Fruit fly (Drosophila melanogaster) whole organism: ENCODE data around the gene CG2104.

Source experiments
- CG8478 ChIP-seq: fragments of >200 bp; optimal IDR thresholded peaks from 2 replicates; lab custom pipeline; 2018; ENCODE audit warnings: inconsistent platforms
- Dll ChIP-seq: fragments of >200 bp; optimal IDR thresholded peaks from 2 replicates; lab custom pipeline; 2017
- EcR ChIP-seq, 2 experiments: fragments of >200 bp; optimal IDR thresholded peaks; 2 replicates each; lab custom pipeline; 2017; ENCODE audit warnings: missing biosample characterization in 2 of 2, missing genetic modification characterization in 2 of 2, missing genetic modification reagents in 2 of 2
- pan ChIP-seq: fragments of >200 bp; optimal IDR thresholded peaks from 2 replicates; lab custom pipeline; 2017
- psq ChIP-seq: fragments of >200 bp; optimal IDR thresholded peaks from 2 replicates; lab custom pipeline; 2017
- usp ChIP-seq: fragments of >200 bp; optimal IDR thresholded peaks from 2 replicates; lab custom pipeline; 2017; ENCODE audit warnings: missing biosample characterization, missing genetic modification characterization, mixed read lengths

Gene CG2104

dm6 chr3R:5694461-5694860, 1.4 kb upstream of the CG2104 start:
- TF ChIP-seq usp (GFP tag; lab: Kevin White, UChicago) (no peak), CG8478 (lab: Kevin White, UChicago) (no peak), psq (no peak), Dll (lab: Kevin White, UChicago) (no peak), pan (no peak), EcR (GFP tag; optimal IDR thresholded peaks at IDR 0.05; lab: Kevin White, UChicago) (no peak)

- TF ChIP-seq EcR (GFP tag; optimal IDR thresholded peaks at IDR 0.05; lab: Kevin White, UChicago) (no peak), usp (GFP tag; lab: Kevin White, UChicago) (no peak), CG8478 (lab: Kevin White, UChicago) (no peak), pan (no peak), psq (no peak), Dll (lab: Kevin White, UChicago) (no peak)
Measured at dm6 chr3R:5691042-5691441, 2.0 kb downstream of the CG2104 start.

DNA sequence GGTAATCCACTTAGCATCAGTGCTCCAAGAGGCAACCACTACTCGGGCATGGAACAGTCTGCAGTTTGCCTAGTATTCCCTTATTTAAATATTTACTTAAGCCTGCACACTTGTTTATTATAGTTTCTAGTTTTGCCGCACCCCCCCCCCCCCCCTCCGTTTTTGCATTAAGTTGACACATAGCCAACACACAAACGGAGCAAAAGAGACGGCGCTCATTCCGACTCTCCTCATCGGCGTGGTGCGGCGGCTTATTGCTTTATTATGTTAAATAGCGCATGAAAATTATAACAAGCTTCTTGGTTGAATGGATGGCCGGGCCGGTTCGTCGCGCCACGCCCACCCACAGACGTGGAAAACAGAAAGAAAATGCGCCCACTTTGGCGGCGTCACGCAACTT, 3.5 kb downstream of the CG2104 start:
- TF ChIP-seq psq (no peak), CG8478 (lab: Kevin White, UChicago) (no peak), pan (no peak), Dll (lab: Kevin White, UChicago) (no peak), usp (GFP tag; lab: Kevin White, UChicago) (no peak), EcR (GFP tag; optimal IDR thresholded peaks at IDR 0.05; lab: Kevin White, UChicago) (no peak)

DNA sequence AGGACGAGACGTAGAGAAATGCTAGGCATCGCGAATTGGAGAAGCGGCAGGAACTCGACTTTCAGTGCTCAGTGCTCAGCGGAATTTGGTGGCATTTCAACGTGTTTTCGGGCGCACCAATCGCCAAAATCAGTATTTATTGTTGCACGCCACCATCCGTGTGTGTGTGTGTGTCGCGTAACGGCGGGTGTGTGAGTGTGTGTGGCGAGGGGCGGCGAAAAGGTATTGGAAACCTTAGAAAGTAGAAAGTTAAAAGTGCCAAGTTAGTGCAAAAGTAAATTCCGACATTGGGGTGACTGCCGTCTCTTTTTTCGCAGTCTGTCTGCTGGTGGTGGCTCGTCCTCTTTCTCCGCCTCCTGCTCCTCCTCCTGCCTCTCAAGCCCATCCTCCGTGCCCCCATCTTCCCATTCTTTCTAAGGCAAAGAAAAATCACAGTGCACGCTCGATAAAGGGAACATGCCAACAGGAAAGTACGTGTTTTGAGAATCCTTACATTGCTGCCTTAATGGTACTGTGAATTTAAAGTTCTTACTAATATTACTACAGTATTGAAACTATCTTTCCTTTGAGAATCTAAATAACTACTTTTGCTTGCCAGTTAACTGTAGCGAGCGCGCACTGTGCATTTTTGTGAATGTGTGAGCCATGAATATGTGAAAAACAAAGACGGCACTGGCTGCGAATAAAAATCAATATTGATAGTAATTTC, 6.9 kb downstream of the CG2104 start:
- TF ChIP-seq Dll (lab: Kevin White, UChicago) (no peak), usp (GFP tag; lab: Kevin White, UChicago) (no peak), pan (no peak), psq (no peak), CG8478 (lab: Kevin White, UChicago) (no peak), EcR (GFP tag; optimal IDR thresholded peaks at IDR 0.05; lab: Kevin White, UChicago) (no peak)

dm6 chr3R:5685269-5686048, 7.6 kb downstream of the CG2104 start, which contains the start of the genes Rab23 and plx:
Gene Rab23, minus strand, starts transcription at chr3R:5685434.
Gene plx, plus strand, starts transcription at chr3R:5685855.
- no peak for TF ChIP-seq pan
- TF ChIP-seq usp (GFP tag; lab: Kevin White, UChicago), result no peak
- no peak for TF ChIP-seq EcR (GFP tag; optimal IDR thresholded peaks at IDR 0.05; lab: Kevin White, UChicago)
- no peak for TF ChIP-seq CG8478 (lab: Kevin White, UChicago)
- no peak for TF ChIP-seq psq
- TF ChIP-seq Dll (lab: Kevin White, UChicago), result no peak

- TF ChIP-seq EcR (GFP tag; optimal IDR thresholded peaks at IDR 0.05; lab: Kevin White, UChicago) (no peak), pan (no peak), usp (GFP tag; lab: Kevin White, UChicago) (no peak), Dll (lab: Kevin White, UChicago) (no peak), CG8478 (lab: Kevin White, UChicago) (no peak), psq (no peak)
Measured at dm6 chr3R:5684550-5685118, 8.5 kb downstream of the CG2104 start.

- TF ChIP-seq psq, result no peak
- TF ChIP-seq Dll (lab: Kevin White, UChicago), result no peak
- no peak for TF ChIP-seq pan
- TF ChIP-seq usp (GFP tag; lab: Kevin White, UChicago), result no peak
- TF ChIP-seq CG8478 (lab: Kevin White, UChicago), result no peak
- no peak for TF ChIP-seq EcR (GFP tag; optimal IDR thresholded peaks at IDR 0.05; lab: Kevin White, UChicago)
Measured at dm6 chr3R:5682921-5683748, 10.0 kb downstream of the CG2104 start.

dm6 chr3R:5682238-5682637, 10.8 kb downstream of the CG2104 start:
- TF ChIP-seq CG8478 (lab: Kevin White, UChicago) (no peak), pan (no peak), Dll (lab: Kevin White, UChicago) (no peak), usp (GFP tag; lab: Kevin White, UChicago) (no peak), psq (no peak), EcR (GFP tag; optimal IDR thresholded peaks at IDR 0.05; lab: Kevin White, UChicago) (no peak)

DNA sequence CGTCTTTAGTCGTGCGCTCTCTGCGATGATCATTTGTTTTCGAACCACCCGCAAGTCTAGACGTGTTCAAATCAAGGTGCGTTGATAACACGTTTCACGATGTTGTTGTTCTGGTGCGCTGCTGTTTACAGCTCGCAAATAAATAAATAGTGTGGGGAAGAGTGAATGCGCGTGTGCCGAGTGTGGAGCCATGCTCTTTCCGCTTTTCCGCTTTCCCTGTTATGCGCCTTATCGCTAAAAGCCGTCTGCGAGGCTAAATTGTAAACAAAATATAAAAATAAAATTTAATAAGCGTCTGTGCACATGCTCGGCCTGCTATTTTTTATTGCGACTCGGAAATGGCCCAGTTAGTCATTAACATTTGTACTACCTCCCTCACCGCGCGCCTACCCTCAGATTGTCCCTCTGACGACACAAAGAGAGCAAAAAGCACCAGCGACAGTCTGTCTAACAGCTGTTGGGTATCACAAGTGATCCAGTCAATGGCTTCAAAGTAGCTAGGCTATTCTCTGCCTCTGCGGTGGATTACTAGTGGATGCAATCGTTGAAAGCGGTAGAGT, 20.3 kb downstream of the CG2104 start:
- TF ChIP-seq Dll (lab: Kevin White, UChicago), result no peak
- TF ChIP-seq usp (GFP tag; lab: Kevin White, UChicago), result no peak
- TF ChIP-seq psq, result no peak
- no peak for TF ChIP-seq EcR (GFP tag; optimal IDR thresholded peaks at IDR 0.05; lab: Kevin White, UChicago)
- no peak for TF ChIP-seq pan
- no peak for TF ChIP-seq CG8478 (lab: Kevin White, UChicago)

dm6 chr3R:5671795-5672657, 21.1 kb downstream of the CG2104 start:
- TF ChIP-seq usp (GFP tag; lab: Kevin White, UChicago) (no peak), EcR (GFP tag; optimal IDR thresholded peaks at IDR 0.05; lab: Kevin White, UChicago) (no peak), Dll (lab: Kevin White, UChicago) (no peak), pan (no peak), CG8478 (lab: Kevin White, UChicago) (no peak), psq (no peak)
